Fruit fly (Drosophila melanogaster) Kc167 (cell line): ENCODE measurements around the gene CG42654.

Source experiments
- Myc ChIP-seq: fragments of >200 bp; optimal IDR thresholded peaks from 2 replicates; lab custom pipeline; 2017; ENCODE audit warnings: missing external identifiers
- Sin3A ChIP-seq: fragments of >200 bp; optimal IDR thresholded peaks from 2 replicates; lab custom pipeline; 2018; ENCODE audit warnings: missing external identifiers
- h ChIP-seq: fragments of >200 bp; optimal IDR thresholded peaks from 3 replicates; lab custom pipeline; 2018; ENCODE audit warnings: missing external identifiers
- insv ChIP-seq: fragments of >200 bp; optimal IDR thresholded peaks from 3 replicates; lab custom pipeline; 2018; ENCODE audit warnings: missing external identifiers
- psq ChIP-seq: fragments of >200 bp; optimal IDR thresholded peaks from 2 replicates; lab custom pipeline; 2017; ENCODE audit warnings: missing external identifiers
- ttk ChIP-seq: sonication (Bioruptor generic); optimal IDR thresholded peaks from 2 replicates; lab custom pipeline; 2017; ENCODE audit warnings: missing external identifiers

DNA sequence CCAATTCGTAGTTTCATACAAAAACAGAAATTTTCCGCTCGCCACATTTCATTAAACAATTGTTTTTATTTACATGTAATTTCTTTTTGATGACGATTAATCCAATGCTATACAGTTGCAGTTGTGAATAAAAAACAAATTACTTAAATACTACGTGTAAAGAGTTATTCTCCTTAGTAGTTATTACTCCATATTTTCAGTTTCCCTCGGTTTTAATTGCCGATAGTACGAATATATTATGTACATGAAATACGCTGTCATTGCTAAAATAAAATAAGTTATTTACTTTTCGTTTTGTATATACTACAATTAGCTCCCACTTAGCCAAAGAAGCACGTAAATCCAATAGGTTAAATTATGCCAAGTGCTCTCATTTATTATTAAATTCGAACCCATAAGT is 714 bp downstream of the CG42654 start, which contains the start of gene CG42655:
- TF ChIP-seq Sin3A (lab: Kevin White, UChicago) = no peak
- no peak for TF ChIP-seq psq (lab: Kevin White, UChicago)
- no peak for TF ChIP-seq insv
- TF ChIP-seq h (lab: Kevin White, UChicago) = no peak
- no peak for TF ChIP-seq Myc (lab: Kevin White, UChicago)
- no peak for TF ChIP-seq ttk
